Comparison of ENCODE assay signal across 5 fruit fly cellular contexts in genomic region chrX:19262553-19262952, dm6.
A peak's percentile ranks its signal among the peaks of the same experiment; 100 is the strongest.
TF ChIP-seq lines count a peak whose summit lies in the region.

No protein-coding gene starts in this region.

- TF ChIP-seq CTCF in whole organism, embryonic (GFP tag; optimal IDR thresholded peaks at IDR 0.05; lab: Kevin White, UChicago), result no peak

TF ChIP-seq in whole organism, adult, 20 proteins besides CTCF, POLR2A, EP300 and RAD21:
- TF ChIP-seq CG11617 (GFP tag; optimal IDR thresholded peaks at IDR 0.05; lab: Kevin White, UChicago) (no peak), CG1620 (GFP tag; optimal IDR thresholded peaks at IDR 0.05; lab: Kevin White, UChicago) (no peak), CG14711 (tag; optimal IDR thresholded peaks at IDR 0.05; lab: Kevin White, UChicago) (no peak), bab1 (GFP tag; optimal IDR thresholded peaks at IDR 0.05; lab: Kevin White, UChicago) (peak; percentile 41), CG5204 (GFP tag; optimal IDR thresholded peaks at IDR 0.05; lab: Kevin White, UChicago) (no peak), cnc (optimal IDR thresholded peaks at IDR 0.05; lab: Kevin White, UChicago) (no peak), CG7045 (GFP tag; optimal IDR thresholded peaks at IDR 0.05; lab: Kevin White, UChicago) (no peak), cic (GFP tag; optimal IDR thresholded peaks at IDR 0.05; lab: Kevin White, UChicago) (no peak), toe (GFP tag; optimal IDR thresholded peaks at IDR 0.05; lab: Kevin White, UChicago) (no peak), Mnt (GFP tag; optimal IDR thresholded peaks at IDR 0.05; lab: Kevin White, UChicago) (no peak), ovo (GFP tag; optimal IDR thresholded peaks at IDR 0.05; lab: Kevin White, UChicago) (no peak), tj (GFP tag; optimal IDR thresholded peaks at IDR 0.05; lab: Kevin White, UChicago) (no peak), Hr96 (GFP tag; optimal IDR thresholded peaks at IDR 0.05; lab: Kevin White, UChicago) (no peak), CG7101 (tag; optimal IDR thresholded peaks at IDR 0.05; lab: Kevin White, UChicago) (peak; percentile 15)

TF ChIP-seq in whole organism, embryonic, 481 proteins besides CTCF, POLR2A, EP300 and RAD21 (continues in another document):
- TF ChIP-seq CG17361 (GFP tag; IDR thresholded peaks at IDR 0.05; lab: Robert Waterston, UW), result 0 out of 3 replicates have a peak, but pooled peaks have one; percentile 30
- TF ChIP-seq pan (optimal IDR thresholded peaks at IDR 0.05; lab: Kevin White, UChicago), result no peak
- TF ChIP-seq pan (GFP tag; optimal IDR thresholded peaks at IDR 0.05 in 1 of 2, IDR thresholded peaks at IDR 0.05 in 1 of 2), result peak in 1 of 2 experiments; percentile 50
- TF ChIP-seq dysf (GFP tag; IDR thresholded peaks at IDR 0.05; lab: Robert Waterston, UW), result 0 out of 3 replicates have a peak, but pooled peaks have one; percentile 33
- peak; percentile 52 for TF ChIP-seq phol (tag; optimal IDR thresholded peaks at IDR 0.05; lab: Kevin White, UChicago)
- no peak for TF ChIP-seq Ets65A (GFP tag; lab: Kevin White, UChicago)
- TF ChIP-seq CG2678 (tag; optimal IDR thresholded peaks at IDR 0.05; lab: Kevin White, UChicago), result peak; percentile 50
- TF ChIP-seq unpg (GFP tag; optimal IDR thresholded peaks at IDR 0.05; lab: Kevin White, UChicago), result peak; percentile 18
- peak; percentile 43; the same call in 1 of the 3 replicates for TF ChIP-seq CG11695 (GFP tag; IDR thresholded peaks at IDR 0.05; lab: Robert Waterston, UW)
- TF ChIP-seq CG2875 (GFP tag; optimal IDR thresholded peaks at IDR 0.05; lab: Kevin White, UChicago), result no peak
- peak; percentile 24 for TF ChIP-seq PHDP (tag; optimal IDR thresholded peaks at IDR 0.05; lab: Kevin White, UChicago)
- TF ChIP-seq CG1233 (GFP tag; optimal IDR thresholded peaks at IDR 0.05; lab: Kevin White, UChicago), result no peak
- peak; percentile 41 for TF ChIP-seq D19A (tag; optimal IDR thresholded peaks at IDR 0.05; lab: Kevin White, UChicago)
- TF ChIP-seq CG18011 (GFP tag; optimal IDR thresholded peaks at IDR 0.05; lab: Kevin White, UChicago), result no peak
- 0 out of 2 replicates have a peak, but pooled peaks have one; percentile 22 for TF ChIP-seq stc (GFP tag; IDR thresholded peaks at IDR 0.05; lab: Robert Waterston, UW)
- TF ChIP-seq klu (GFP tag; IDR thresholded peaks at IDR 0.05; lab: Robert Waterston, UW), result no peak
- peak; percentile 35 for TF ChIP-seq CG15269 (tag; optimal IDR thresholded peaks at IDR 0.05; lab: Kevin White, UChicago)
- TF ChIP-seq Xrp1 (GFP tag; IDR thresholded peaks at IDR 0.05; lab: Robert Waterston, UW), result peak; percentile 32; the same call in 1 of the 2 replicates
- peak in 1 of 2 experiments; percentile 6 for TF ChIP-seq bsh (GFP tag; optimal IDR thresholded peaks at IDR 0.05; lab: Kevin White, UChicago)

TF ChIP-seq in whole organism, prepupa, 60 proteins besides CTCF, POLR2A, EP300 and RAD21 (continues in another document):
- no peak for TF ChIP-seq Smox (GFP tag; optimal IDR thresholded peaks at IDR 0.05; lab: Kevin White, UChicago)
- TF ChIP-seq lz (GFP tag; optimal IDR thresholded peaks at IDR 0.05; lab: Kevin White, UChicago), result no peak
- no peak for TF ChIP-seq Gug (GFP tag; IDR thresholded peaks at IDR 0.05; lab: Robert Waterston, UW)
- TF ChIP-seq eg (GFP tag; IDR thresholded peaks at IDR 0.05; lab: Robert Waterston, UW), result peak; percentile 42; the same call in 2 of the 3 replicates
- TF ChIP-seq CG6276 (GFP tag; optimal IDR thresholded peaks at IDR 0.05; lab: Kevin White, UChicago), result no peak
- TF ChIP-seq Met (GFP tag; optimal IDR thresholded peaks at IDR 0.05; lab: Kevin White, UChicago), result no peak
- no peak for TF ChIP-seq pdm3 (GFP tag; optimal IDR thresholded peaks at IDR 0.05; lab: Kevin White, UChicago)
- no peak for TF ChIP-seq fd85E (GFP tag; optimal IDR thresholded peaks at IDR 0.05; lab: Kevin White, UChicago)
- no peak for TF ChIP-seq CG4318 (GFP tag; optimal IDR thresholded peaks at IDR 0.05; lab: Kevin White, UChicago)
- no peak for TF ChIP-seq Lpt (GFP tag; optimal IDR thresholded peaks at IDR 0.05; lab: Kevin White, UChicago)
- TF ChIP-seq CG8319 (GFP tag; optimal IDR thresholded peaks at IDR 0.05; lab: Kevin White, UChicago), result no peak
- peak; percentile 11 for TF ChIP-seq achi (GFP tag; optimal IDR thresholded peaks at IDR 0.05; lab: Kevin White, UChicago)
- no peak for TF ChIP-seq Blimp-1 (GFP tag; optimal IDR thresholded peaks at IDR 0.05; lab: Kevin White, UChicago)
- TF ChIP-seq Hr4 (GFP tag; optimal IDR thresholded peaks at IDR 0.05; lab: Kevin White, UChicago), result no peak
- TF ChIP-seq Ets21C (GFP tag; optimal IDR thresholded peaks at IDR 0.05; lab: Kevin White, UChicago), result no peak
- TF ChIP-seq esn (GFP tag; optimal IDR thresholded peaks at IDR 0.05; lab: Kevin White, UChicago), result peak; percentile 21
- TF ChIP-seq CG3032 (tag; optimal IDR thresholded peaks at IDR 0.05; lab: Kevin White, UChicago), result peak; percentile 15
- no peak for TF ChIP-seq CG6808 (GFP tag; optimal IDR thresholded peaks at IDR 0.05; lab: Kevin White, UChicago)
- TF ChIP-seq CG11902 (GFP tag; optimal IDR thresholded peaks at IDR 0.05; lab: Kevin White, UChicago), result no peak
- TF ChIP-seq CG10631 (GFP tag; optimal IDR thresholded peaks at IDR 0.05; lab: Kevin White, UChicago), result no peak
- no peak for TF ChIP-seq CG11762 (GFP tag; optimal IDR thresholded peaks at IDR 0.05; lab: Kevin White, UChicago; ENCODE audit: insufficient read depth)

TF ChIP-seq in whole organism, pupa, 21 proteins besides CTCF, POLR2A, EP300 and RAD21:
- TF ChIP-seq CG15710 (tag; optimal IDR thresholded peaks at IDR 0.05; lab: Kevin White, UChicago) (no peak), D1 (tag; optimal IDR thresholded peaks at IDR 0.05; lab: Kevin White, UChicago) (no peak), CG10348 (GFP tag; IDR thresholded peaks at IDR 0.05; lab: Robert Waterston, UW) (no peak), fd96Ca (GFP tag; IDR thresholded peaks at IDR 0.05; lab: Robert Waterston, UW) (no peak), CG8301 (tag; optimal IDR thresholded peaks at IDR 0.05; lab: Kevin White, UChicago) (peak; percentile 30), CG14655 (GFP tag; optimal IDR thresholded peaks at IDR 0.05; lab: Kevin White, UChicago) (no peak), CG32121 (GFP tag; IDR thresholded peaks at IDR 0.05; lab: Robert Waterston, UW) (peak; percentile 33; the same call in 1 of the 2 replicates), CG8159 (tag; optimal IDR thresholded peaks at IDR 0.05; lab: Kevin White, UChicago) (no peak), CG17806 (tag; optimal IDR thresholded peaks at IDR 0.05; lab: Kevin White, UChicago) (peak; percentile 33), Ets98B (GFP tag; IDR thresholded peaks at IDR 0.05; lab: Robert Waterston, UW) (peak; percentile 42), CG13204 (GFP tag; optimal IDR thresholded peaks at IDR 0.05; lab: Kevin White, UChicago) (no peak), rn (GFP tag; IDR thresholded peaks at IDR 0.05; lab: Robert Waterston, UW) (no peak), CG9948 (tag; optimal IDR thresholded peaks at IDR 0.05; lab: Kevin White, UChicago) (no peak)
TF ChIP-seq in whole organism, pupa: peak in this region for 4.

TF ChIP-seq in whole organism, wandering third instar larva, 38 proteins besides CTCF, POLR2A, EP300 and RAD21:
- TF ChIP-seq HLH106 (tag; optimal IDR thresholded peaks at IDR 0.05; lab: Kevin White, UChicago) (peak; percentile 14), Dfd (GFP tag; optimal IDR thresholded peaks at IDR 0.05; lab: Kevin White, UChicago) (no peak)
